Fruit fly (Drosophila melanogaster) whole organism, pupa: ENCODE results near the gene Coq4.

Experiments
- CG13204 ChIP-seq: fragments of 200-800 bp; sonication (Bioruptor generic); optimal IDR thresholded peaks from 2 replicates; lab custom pipeline; 2018; ENCODE audit warnings: missing biosample characterization, mild to moderate bottlenecking, missing genetic modification characterization, moderate library complexity
- CG17806 ChIP-seq: fragments of 200-800 bp; sonication (Bioruptor generic); optimal IDR thresholded peaks from 2 replicates; lab custom pipeline; 2018; ENCODE audit warnings: missing biosample characterization, mild to moderate bottlenecking, missing genetic modification characterization, moderate library complexity
- CG34367 ChIP-seq: fragments of 200-800 bp; sonication (Bioruptor generic); optimal IDR thresholded peaks from 2 replicates; lab custom pipeline; 2018; ENCODE audit warnings: missing biosample characterization, mild to moderate bottlenecking, missing genetic modification characterization
- CG9948 ChIP-seq: fragments of 200-800 bp; sonication (Bioruptor generic); optimal IDR thresholded peaks from 2 replicates; lab custom pipeline; 2018; ENCODE audit warnings: missing biosample characterization, mild to moderate bottlenecking, missing genetic modification characterization, moderate library complexity

DNA sequence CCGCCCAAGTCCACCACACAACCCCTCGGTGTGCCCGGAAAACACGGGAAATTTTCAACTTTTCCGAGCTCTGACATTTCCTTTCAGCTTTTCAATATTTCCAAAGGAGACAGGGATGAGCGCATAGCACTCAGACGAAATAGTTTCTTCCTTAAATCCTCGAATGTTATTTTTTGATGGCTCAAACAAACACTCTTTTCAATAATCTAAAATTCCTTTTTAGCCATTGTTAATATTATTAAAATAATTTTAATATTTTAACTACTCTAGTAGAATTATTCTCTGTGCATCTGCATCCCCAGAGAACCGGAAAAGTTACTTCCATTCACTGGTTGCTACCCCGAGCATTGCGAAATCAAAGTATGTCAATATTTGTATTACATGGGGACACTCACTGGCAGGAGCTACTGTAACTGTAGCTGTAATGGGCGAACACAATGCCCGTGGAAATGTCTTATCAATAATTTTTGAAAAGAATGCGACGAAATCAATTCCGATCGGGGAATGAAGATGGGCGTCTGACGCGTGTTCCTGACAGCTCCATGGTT is 24.3 kb upstream of the Coq4 start:
- TF ChIP-seq CG34367 (tag; lab: Kevin White, UChicago) (no peak), CG17806 (tag; lab: Kevin White, UChicago) (no peak), CG13204 (GFP tag; lab: Kevin White, UChicago) (no peak), CG9948 (tag; lab: Kevin White, UChicago) (no peak)
